Worm (Caenorhabditis elegans): Measurements from ENCODE around the gene dsl-6.

dsl-6 gene

DNA sequence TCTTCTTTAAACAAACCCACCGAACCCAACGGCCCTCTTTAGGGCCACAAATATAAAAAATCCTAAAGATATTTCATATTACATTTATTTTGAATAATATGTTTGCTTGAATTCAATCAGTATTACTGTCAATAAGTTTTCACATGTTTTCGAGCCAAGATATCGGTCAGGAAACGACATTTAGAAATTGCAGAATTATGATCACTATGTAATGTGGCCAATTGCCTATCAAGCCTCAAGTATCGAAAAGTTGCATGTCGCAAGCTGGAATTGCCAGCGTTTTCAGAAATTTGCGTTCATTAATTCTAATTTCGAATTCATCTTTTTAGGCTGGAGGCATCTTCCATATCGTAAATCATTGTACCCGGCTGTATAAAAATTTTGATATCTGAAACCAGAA is 3.4 kb upstream of the dsl-6 start (continued):
- no peak for TF ChIP-seq mxl-1 (tag; optimal IDR thresholded peaks at IDR 0.05)
- TF ChIP-seq snpc-1.3 (tag; optimal IDR thresholded peaks at IDR 0.05; ENCODE audit: insufficient read depth): no peak
- TF ChIP-seq B0261.1 (tag; optimal IDR thresholded peaks at IDR 0.05): no peak
- TF ChIP-seq chd-7 (tag; optimal IDR thresholded peaks at IDR 0.05): no peak
- TF ChIP-seq cebp-1 (GFP tag; IDR thresholded peaks at IDR 0.05): no peak
- TF ChIP-seq cebp-1 (tag; optimal IDR thresholded peaks at IDR 0.05): peak; percentile 2
- TF ChIP-seq bed-1 (GFP tag; IDR thresholded peaks at IDR 0.05): no peak
- no peak for TF ChIP-seq T26A5.8 (tag; optimal IDR thresholded peaks at IDR 0.05)
- no peak for TF ChIP-seq F22D6.2 (tag; optimal IDR thresholded peaks at IDR 0.05)
- TF ChIP-seq ZK185.1 (tag; optimal IDR thresholded peaks at IDR 0.05; ENCODE audit: poor library complexity, severe bottlenecking): peak; percentile 11
- TF ChIP-seq ekl-4 (GFP tag; IDR thresholded peaks at IDR 0.05): peak; percentile 64; the same call in 1 of the 2 replicates
- no peak for TF ChIP-seq ets-4 (GFP tag; optimal IDR thresholded peaks at IDR 0.05)
- no peak for TF ChIP-seq die-1 (tag; optimal IDR thresholded peaks at IDR 0.05)
- no peak for TF ChIP-seq Y56A3A.18 (GFP tag; IDR thresholded peaks at IDR 0.05)
- peak; percentile 15 for TF ChIP-seq athp-1 (tag; optimal IDR thresholded peaks at IDR 0.05)
- no peak for TF ChIP-seq unc-62 (GFP tag; optimal IDR thresholded peaks at IDR 0.05)
- no peak for TF ChIP-seq Y53F4B.3 (GFP tag; IDR thresholded peaks at IDR 0.05)
- TF ChIP-seq pbrm-1 (GFP tag; IDR thresholded peaks at IDR 0.05): peak; percentile 33; the same call in 1 of the 2 replicates
- no peak for TF ChIP-seq pha-4 (tag; optimal IDR thresholded peaks at IDR 0.05)
- TF ChIP-seq ztf-22 (GFP tag; optimal IDR thresholded peaks at IDR 0.05): no peak
- TF ChIP-seq Y67H2A.10 (GFP tag; conservative IDR thresholded peaks at IDR 0.05): no peak
- TF ChIP-seq F37B4.10 (GFP tag; IDR thresholded peaks at IDR 0.05): no peak
- no peak for TF ChIP-seq K12H6.12 (tag; optimal IDR thresholded peaks at IDR 0.05)
- TF ChIP-seq F10E7.11 (tag; optimal IDR thresholded peaks at IDR 0.05): no peak
- TF ChIP-seq madf-10 (tag; optimal IDR thresholded peaks at IDR 0.05): no peak
- no peak for TF ChIP-seq repo-1 (tag; optimal IDR thresholded peaks at IDR 0.05)
- no peak for TF ChIP-seq nhr-27 (tag; optimal IDR thresholded peaks at IDR 0.05)
- TF ChIP-seq nfya-2 (GFP tag; IDR thresholded peaks at IDR 0.05): no peak
- no peak for TF ChIP-seq let-607 (tag; optimal IDR thresholded peaks at IDR 0.05)
- TF ChIP-seq C17E4.6 (GFP tag; IDR thresholded peaks at IDR 0.05): peak; percentile 57; the same call in 1 of the 2 replicates
- TF ChIP-seq zfh-2 (GFP tag; conservative IDR thresholded peaks at IDR 0.05): no peak
- no peak for TF ChIP-seq unc-130 (GFP tag; optimal IDR thresholded peaks at IDR 0.05)
- TF ChIP-seq F57A8.1 (GFP tag; optimal IDR thresholded peaks at IDR 0.05): no peak
- peak; percentile 35 for TF ChIP-seq rcor-1 (GFP tag; IDR thresholded peaks at IDR 0.05)
- TF ChIP-seq mcd-1 (GFP tag; IDR thresholded peaks at IDR 0.05): peak; percentile 34; the same call in 1 of the 2 replicates
- TF ChIP-seq ceh-100 (GFP tag; IDR thresholded peaks at IDR 0.05): no peak
- no peak for TF ChIP-seq ztf-6 (GFP tag; IDR thresholded peaks at IDR 0.05)
- no peak for TF ChIP-seq C06A6.2 (GFP tag; conservative IDR thresholded peaks at IDR 0.05)
- no peak for TF ChIP-seq mel-28 (tag; optimal IDR thresholded peaks at IDR 0.05; ENCODE audit: borderline replicate concordance)
- peak; percentile 46; the same call in 1 of the 2 replicates for TF ChIP-seq Y79H2A.3 (GFP tag; conservative IDR thresholded peaks at IDR 0.05)
- TF ChIP-seq nfyb-1 (GFP tag; IDR thresholded peaks at IDR 0.05): no peak
- TF ChIP-seq nhr-90 (tag; optimal IDR thresholded peaks at IDR 0.05): no peak
- TF ChIP-seq F55B11.4 (tag; optimal IDR thresholded peaks at IDR 0.05; ENCODE audit: borderline replicate concordance, insufficient read depth): no peak
- no peak for TF ChIP-seq dpl-1 (GFP tag; optimal IDR thresholded peaks at IDR 0.05)
- TF ChIP-seq snpc-4 (GFP tag; optimal IDR thresholded peaks at IDR 0.05): no peak
- no peak for TF ChIP-seq snpc-4 (tag; optimal IDR thresholded peaks at IDR 0.05)
- no peak for TF ChIP-seq akir-1 (GFP tag; optimal IDR thresholded peaks at IDR 0.05)
- no peak for TF ChIP-seq ama-1 (optimal IDR thresholded peaks at IDR 0.05)
- TF ChIP-seq ama-1 (GFP tag; optimal IDR thresholded peaks at IDR 0.05): peak in 1 of 2 experiments; percentile 8
- no peak for TF ChIP-seq cebp-2 (GFP tag; IDR thresholded peaks at IDR 0.05)
